Worm (Caenorhabditis elegans) whole organism, young adult: Measurements from ENCODE around the gene fbxa-11.

ENCODE experiments used
- B0261.1 ChIP-seq: sonication (generic microtip); optimal IDR thresholded peaks from 2 replicates; lab custom pipeline; 2016; ENCODE audit warnings: mild to moderate bottlenecking, missing genetic modification characterization, moderate library complexity, missing compliant biosample characterization
- B0336.3 ChIP-seq: fragments of 200-800 bp; sonication (Bioruptor generic); IDR thresholded peaks from 2 replicates; pipeline ENCODE4 v1.3.6; 2022; ENCODE audit warnings: missing genetic modification characterization, missing compliant biosample characterization
- C17E4.6 ChIP-seq: fragments of 200-800 bp; sonication (Bioruptor generic); IDR thresholded peaks from 2 replicates; pipeline ENCODE4 v1.3.6; 2022; ENCODE audit warnings: missing genetic modification reagents, missing genetic modification characterization, missing compliant biosample characterization
- F10E7.11 ChIP-seq: sonication (generic microtip); optimal IDR thresholded peaks from 2 replicates; lab custom pipeline; 2017; ENCODE audit warnings: mild to moderate bottlenecking, missing genetic modification characterization, moderate library complexity, missing compliant biosample characterization
- F33H1.4 ChIP-seq: fragments of 200-800 bp; sonication (Bioruptor generic); IDR thresholded peaks from 2 replicates; pipeline ENCODE4 v1.3.6; 2022; ENCODE audit warnings: missing genetic modification reagents, missing genetic modification characterization, missing compliant biosample characterization
- F37B4.10 ChIP-seq: fragments of 200-800 bp; sonication (Bioruptor generic); IDR thresholded peaks from 2 replicates; pipeline ENCODE4 v1.3.6; 2022; ENCODE audit warnings: missing genetic modification characterization, missing compliant biosample characterization
- F55B11.4 ChIP-seq: sonication (generic microtip); optimal IDR thresholded peaks from 2 replicates; lab custom pipeline; 2016; ENCODE audit warnings: missing compliant biosample characterization, missing genetic modification characterization, borderline replicate concordance; ENCODE audit not compliant: insufficient read depth
- K11D2.4 ChIP-seq: fragments of 200-800 bp; sonication (Bioruptor generic); IDR thresholded peaks from 2 replicates; pipeline ENCODE4 v1.3.6; 2022; ENCODE audit warnings: missing genetic modification reagents, missing genetic modification characterization, missing compliant biosample characterization
- T26A5.8 ChIP-seq: sonication (generic microtip); optimal IDR thresholded peaks from 2 replicates; lab custom pipeline; 2016; ENCODE audit warnings: missing genetic modification characterization, missing compliant biosample characterization
- akir-1 ChIP-seq: fragments of 200-800 bp; sonication (Bioruptor generic); optimal IDR thresholded peaks from 2 replicates; lab custom pipeline; 2018; ENCODE audit warnings: mild to moderate bottlenecking, missing genetic modification characterization, moderate library complexity, missing compliant biosample characterization
- aptf-3 ChIP-seq: fragments of 200-800 bp; sonication (Bioruptor generic); IDR thresholded peaks from 2 replicates; pipeline ENCODE4 v1.3.6; 2022; ENCODE audit warnings: missing genetic modification characterization, missing compliant biosample characterization
- attf-5 ChIP-seq: fragments of 200-800 bp; sonication (Bioruptor generic); optimal IDR thresholded peaks from 2 replicates; lab custom pipeline; 2018; ENCODE audit warnings: mild to moderate bottlenecking, missing genetic modification characterization, missing compliant biosample characterization
- bed-1 ChIP-seq: fragments of 200-800 bp; sonication (Bioruptor generic); IDR thresholded peaks from 2 replicates; pipeline ENCODE4 v1.3.6; 2022; ENCODE audit warnings: missing genetic modification reagents, missing genetic modification characterization, missing compliant biosample characterization
- ceh-100 ChIP-seq: fragments of 200-800 bp; sonication (Bioruptor generic); IDR thresholded peaks from 2 replicates; pipeline ENCODE4 v1.3.6; 2022; ENCODE audit warnings: missing genetic modification reagents, missing genetic modification characterization, missing compliant biosample characterization
- ceh-79 ChIP-seq: sonication (generic microtip); optimal IDR thresholded peaks from 2 replicates; lab custom pipeline; 2017; ENCODE audit warnings: mild to moderate bottlenecking, missing genetic modification characterization, missing compliant biosample characterization
- dox-1 ChIP-seq: fragments of 200-800 bp; sonication (Bioruptor generic); IDR thresholded peaks from 2 replicates; pipeline ENCODE4 v1.3.6; 2022; ENCODE audit warnings: missing genetic modification reagents, missing genetic modification characterization, missing compliant biosample characterization
- dpl-1 ChIP-seq: fragments of 150-350 bp; optimal IDR thresholded peaks from 2 replicates; lab custom pipeline; 2014; ENCODE audit warnings: missing biosample characterization, missing genetic modification reagents, missing genetic modification characterization
- egl-44 ChIP-seq: fragments of 200-800 bp; sonication (Bioruptor generic); IDR thresholded peaks from 2 replicates; pipeline ENCODE4 v1.3.6; 2022; ENCODE audit warnings: missing genetic modification reagents, missing genetic modification characterization, missing compliant biosample characterization
- egrh-3 ChIP-seq: fragments of 200-800 bp; sonication (Bioruptor generic); IDR thresholded peaks from 2 replicates; pipeline ENCODE4 v1.3.6; 2022; ENCODE audit warnings: missing genetic modification reagents, missing genetic modification characterization, missing compliant biosample characterization
- ets-4 ChIP-seq: fragments of 200-800 bp; sonication (Bioruptor generic); optimal IDR thresholded peaks from 2 replicates; lab custom pipeline; 2018; ENCODE audit warnings: mild to moderate bottlenecking, missing genetic modification characterization, missing compliant biosample characterization
- fkh-3 ChIP-seq: sonication (generic microtip); optimal IDR thresholded peaks from 2 replicates; lab custom pipeline; 2016; ENCODE audit warnings: mild to moderate bottlenecking, missing genetic modification characterization, missing compliant biosample characterization
- him-1 ChIP-seq: sonication (generic microtip); optimal IDR thresholded peaks from 2 replicates; lab custom pipeline; 2016; ENCODE audit warnings: missing genotype, missing genetic modification reagents, missing genetic modification characterization, missing compliant biosample characterization
- hmg-1.2 ChIP-seq: fragments of 200-800 bp; sonication (Bioruptor generic); IDR thresholded peaks from 2 replicates; pipeline ENCODE4 v1.3.6; 2022; ENCODE audit warnings: missing genetic modification reagents, missing genetic modification characterization, missing compliant biosample characterization
- hsf-1 ChIP-seq: fragments of 200-800 bp; sonication (Bioruptor generic); IDR thresholded peaks from 2 replicates; pipeline ENCODE4 v1.3.6; 2022; ENCODE audit warnings: missing genetic modification reagents, missing genetic modification characterization, missing compliant biosample characterization
- lin-26 ChIP-seq: fragments of 200-800 bp; sonication (Bioruptor generic); IDR thresholded peaks from 2 replicates; pipeline ENCODE4 v1.3.6; 2022; ENCODE audit warnings: missing genetic modification reagents, missing genetic modification characterization, missing compliant biosample characterization
- lin-54 ChIP-seq: fragments of 200-800 bp; sonication (Bioruptor generic); optimal IDR thresholded peaks from 2 replicates; lab custom pipeline; 2018; ENCODE audit warnings: mild to moderate bottlenecking, missing genetic modification characterization, missing compliant biosample characterization
- madf-3 ChIP-seq: fragments of 200-800 bp; sonication (Bioruptor generic); IDR thresholded peaks from 2 replicates; pipeline ENCODE4 v1.3.6; 2022; ENCODE audit warnings: missing genetic modification reagents, missing genetic modification characterization, missing compliant biosample characterization
- mes-4 ChIP-seq: sonication (generic microtip); optimal IDR thresholded peaks from 2 replicates; lab custom pipeline; 2016; ENCODE audit warnings: missing genotype, missing genetic modification characterization, missing compliant biosample characterization
- mxl-1 ChIP-seq: sonication (generic microtip); optimal IDR thresholded peaks from 2 replicates; lab custom pipeline; 2016; ENCODE audit warnings: missing genetic modification characterization, missing compliant biosample characterization
- nfyb-1 ChIP-seq: fragments of 200-800 bp; sonication (Bioruptor generic); IDR thresholded peaks from 2 replicates; pipeline ENCODE4 v1.3.6; 2022; ENCODE audit warnings: missing genetic modification reagents, missing genetic modification characterization, missing compliant biosample characterization
- nhr-27 ChIP-seq: fragments of 200-800 bp; sonication (Bioruptor generic); optimal IDR thresholded peaks from 2 replicates; lab custom pipeline; 2018; ENCODE audit warnings: mild to moderate bottlenecking, missing genetic modification characterization, moderate library complexity, missing compliant biosample characterization
- nhr-80 ChIP-seq: sonication (generic microtip); optimal IDR thresholded peaks from 2 replicates; lab custom pipeline; 2016; ENCODE audit warnings: missing genetic modification characterization, missing compliant biosample characterization
- pha-4 ChIP-seq: fragments of 150-350 bp; sonication (generic microtip); optimal IDR thresholded peaks from 2 replicates; lab custom pipeline; 2014; ENCODE audit warnings: missing biosample characterization, missing genetic modification reagents, missing genetic modification characterization
- rpc-1 ChIP-seq, 2 experiments: fragments of 150-350 bp in 1 of 2; sonication (generic microtip) in 1 of 2; optimal IDR thresholded peaks; 2 replicates each; lab custom pipeline; 2014 to 2018; ENCODE audit warnings: missing biosample characterization in 1 of 2, missing genetic modification characterization in 1 of 2, missing genetic modification reagents in 1 of 2, missing genotype in 1 of 2
- snpc-1.3 ChIP-seq: sonication (generic microtip); optimal IDR thresholded peaks from 2 replicates; lab custom pipeline; 2017; ENCODE audit warnings: missing genetic modification characterization, mild to moderate bottlenecking, missing compliant biosample characterization, antibody characterized with exemption, moderate library complexity, missing genotype, missing genetic modification reagents; ENCODE audit not compliant: insufficient read depth
- snpc-3.4 ChIP-seq: sonication (generic microtip); optimal IDR thresholded peaks from 2 replicates; lab custom pipeline; 2017; ENCODE audit warnings: missing genetic modification characterization, mild to moderate bottlenecking, missing compliant biosample characterization, antibody characterized with exemption, moderate library complexity, missing genotype, missing genetic modification reagents
- sptf-2 ChIP-seq: fragments of 200-800 bp; sonication (Bioruptor generic); optimal IDR thresholded peaks from 2 replicates; lab custom pipeline; 2018; ENCODE audit warnings: mild to moderate bottlenecking, missing genetic modification characterization, missing compliant biosample characterization
- tbp1 ChIP-seq: fragments of 200-800 bp; sonication (Bioruptor generic); optimal IDR thresholded peaks from 2 replicates; lab custom pipeline; 2018; ENCODE audit warnings: mild to moderate bottlenecking, missing genetic modification characterization, missing compliant biosample characterization
- zfh-2 ChIP-seq: fragments of 200-800 bp; sonication (Bioruptor generic); conservative IDR thresholded peaks from 2 replicates; pipeline ENCODE4 v1.3.6; 2022; ENCODE audit warnings: missing genetic modification reagents, missing genetic modification characterization, missing compliant biosample characterization
- ztf-18 ChIP-seq: sonication (generic microtip); optimal IDR thresholded peaks from 2 replicates; lab custom pipeline; 2016; ENCODE audit warnings: missing genotype, mild to moderate bottlenecking, missing genetic modification characterization, missing compliant biosample characterization
- ztf-25 ChIP-seq: fragments of 200-800 bp; sonication (Bioruptor generic); IDR thresholded peaks from 2 replicates; pipeline ENCODE4 v1.3.6; 2022; ENCODE audit warnings: missing genetic modification reagents, missing genetic modification characterization, missing compliant biosample characterization
- ztf-3 ChIP-seq: fragments of 200-800 bp; sonication (Bioruptor generic); optimal IDR thresholded peaks from 2 replicates; lab custom pipeline; 2018; ENCODE audit warnings: mild to moderate bottlenecking, missing genetic modification characterization, missing compliant biosample characterization

The fbxa-11 gene

ce11 chrIII:978889-979288 lies 28.2 kb downstream of the fbxa-11 start:
- TF ChIP-seq egrh-3 (GFP tag; lab: Robert Waterston, UW), result peak; percentile 52; the same call in 1 of the 2 replicates
- peak; percentile 27 for TF ChIP-seq B0261.1 (tag; lab: Kevin White, UChicago)
- no peak for TF ChIP-seq ztf-25
- no peak for TF ChIP-seq rpc-1 (optimal IDR thresholded peaks at IDR 0.05; lab: Kevin White, UChicago)
- TF ChIP-seq rpc-1 (tag; optimal IDR thresholded peaks at IDR 0.05; lab: Kevin White, UChicago), result peak; percentile 38
- no peak for TF ChIP-seq lin-54 (GFP tag; lab: Kevin White, UChicago)
- TF ChIP-seq zfh-2 (GFP tag; lab: Robert Waterston, UW), result peak; percentile 83
- no peak for TF ChIP-seq ceh-79
- peak; percentile 53 for TF ChIP-seq tbp1 (GFP tag; lab: Kevin White, UChicago)
- peak; percentile 58 for TF ChIP-seq dox-1 (GFP tag; lab: Robert Waterston, UW)
- no peak for TF ChIP-seq akir-1 (GFP tag; lab: Kevin White, UChicago)
- TF ChIP-seq, all 124 proteins: peak for 6

DNA sequence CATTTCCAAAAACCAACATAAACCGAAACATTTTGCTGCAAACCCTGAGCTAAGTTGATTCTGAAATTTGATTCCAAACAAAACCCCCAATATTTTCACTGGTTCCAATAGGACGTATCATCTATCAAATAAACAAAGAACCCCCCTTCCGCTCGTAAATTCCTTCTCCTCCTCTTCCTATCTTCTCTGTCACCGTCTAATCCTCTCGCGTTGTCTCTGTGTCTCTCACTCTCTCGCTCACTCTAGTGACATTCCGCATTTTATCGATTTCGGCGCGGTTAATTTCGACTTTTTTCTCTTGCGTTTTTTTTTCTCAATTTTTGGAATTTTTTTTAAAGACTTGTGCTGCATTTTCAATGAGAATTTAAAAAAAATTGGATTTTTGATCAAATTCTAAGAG lies 31.3 kb downstream of the fbxa-11 start:
- no peak for TF ChIP-seq him-1
- TF ChIP-seq nfyb-1 (GFP tag; lab: Robert Waterston, UW), result 0 out of 2 replicates have a peak, but pooled peaks have one; percentile 7
- peak; percentile 80 for TF ChIP-seq hmg-1.2 (GFP tag; lab: Robert Waterston, UW)

DNA sequence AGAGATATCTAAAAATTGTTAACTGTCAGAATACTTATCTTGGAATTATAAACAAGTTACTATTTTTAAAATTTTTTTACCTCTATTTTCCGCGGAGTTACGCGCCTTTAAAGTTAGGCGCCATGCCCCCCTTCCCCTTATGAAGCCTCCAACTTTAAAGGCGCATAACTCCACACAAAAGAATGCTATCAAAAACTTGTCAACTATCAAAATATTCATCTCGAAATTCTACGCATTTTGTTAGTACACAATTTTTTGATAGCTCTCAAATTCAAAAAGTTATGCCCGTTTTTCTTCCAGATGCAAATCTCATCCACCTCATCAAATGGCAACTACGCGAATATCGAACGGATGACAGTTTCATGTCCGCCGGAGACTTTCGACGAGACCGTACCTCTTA lies 32.3 kb downstream of the fbxa-11 start, which contains the start of gene tbc-10:
tbc-10 (plus strand) TSS at position 301 of the 400 bp plus-strand sequence.
- no peak for TF ChIP-seq hsf-1
- TF ChIP-seq ztf-18 (tag; lab: Kevin White, UChicago), result no peak
- TF ChIP-seq ztf-3 (GFP tag; lab: Kevin White, UChicago), result no peak
- TF ChIP-seq egl-44, result no peak
- TF ChIP-seq snpc-3.4, result no peak
- no peak for TF ChIP-seq ets-4 (GFP tag; lab: Kevin White, UChicago)
- TF ChIP-seq sptf-2 (GFP tag; lab: Kevin White, UChicago), result no peak
- TF ChIP-seq F10E7.11, result no peak

DNA sequence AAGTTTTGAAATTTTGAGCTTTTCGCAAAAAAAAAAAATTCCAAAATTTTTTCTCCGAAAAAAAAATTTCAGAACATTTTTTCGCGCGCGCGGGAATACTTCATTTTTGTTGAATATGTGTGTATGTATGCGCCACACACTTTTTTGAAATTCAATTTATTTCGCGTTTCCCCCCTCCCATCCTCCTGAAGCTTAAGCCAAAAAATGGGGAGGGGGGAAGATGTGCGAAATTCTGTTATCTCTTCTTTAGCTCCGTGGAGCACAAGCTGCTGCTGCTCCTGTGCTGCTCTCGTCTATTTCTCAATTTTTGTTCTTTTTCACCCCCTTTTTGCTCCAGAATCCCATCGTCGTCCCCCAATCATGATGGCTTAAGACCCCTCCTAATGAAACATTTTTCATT lies 38.9 kb downstream of the fbxa-11 start:
- TF ChIP-seq madf-3 (GFP tag; lab: Robert Waterston, UW), result 0 out of 2 replicates have a peak, but pooled peaks have one; percentile 28
- no peak for TF ChIP-seq mxl-1
- TF ChIP-seq zfh-2 (GFP tag; lab: Robert Waterston, UW), result 0 out of 2 replicates have a peak, but pooled peaks have one; percentile 30

DNA sequence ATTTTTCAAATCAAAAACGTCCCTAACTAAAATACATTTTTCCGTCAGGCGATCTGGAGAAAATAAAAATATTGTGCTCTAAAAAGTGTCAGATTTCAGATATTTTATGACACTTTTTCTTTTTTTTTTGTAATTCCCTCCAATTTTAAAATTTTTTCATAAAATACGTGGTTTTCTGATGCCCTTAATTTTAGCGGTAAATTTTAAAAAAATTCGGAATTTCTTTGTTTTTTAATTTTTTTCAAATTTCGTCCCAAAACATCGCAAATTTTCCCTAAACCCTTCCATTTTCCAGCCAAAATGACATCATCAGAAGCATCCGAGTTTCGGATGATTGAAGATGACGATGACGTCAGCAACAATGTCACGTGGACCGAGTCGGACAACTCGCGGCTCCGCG lies 40.9 kb downstream of the fbxa-11 start, which contains the start of gene trp-2:
trp-2 (plus strand) TSS at position 301 of the 400 bp plus-strand sequence.
- no peak for TF ChIP-seq T26A5.8
- TF ChIP-seq F33H1.4 (GFP tag; lab: Robert Waterston, UW), result no peak
- TF ChIP-seq bed-1 (GFP tag; lab: Robert Waterston, UW), result no peak
- TF ChIP-seq pha-4, result no peak
- TF ChIP-seq ceh-100, result no peak
- TF ChIP-seq mes-4 (tag; lab: Kevin White, UChicago), result no peak
- no peak for TF ChIP-seq B0336.3 (GFP tag; lab: Robert Waterston, UW)
- TF ChIP-seq attf-5 (GFP tag; lab: Kevin White, UChicago), result no peak

ce11 chrIII:996564-996963 lies 45.9 kb downstream of the fbxa-11 start:
- no peak for TF ChIP-seq F37B4.10
- TF ChIP-seq nhr-27 (tag; lab: Kevin White, UChicago), result no peak
- TF ChIP-seq dpl-1 (GFP tag; lab: Kevin White, UChicago), result no peak
- no peak for TF ChIP-seq ets-4 (GFP tag; lab: Kevin White, UChicago)
- TF ChIP-seq K11D2.4 (GFP tag; lab: Robert Waterston, UW), result no peak
- no peak for TF ChIP-seq snpc-1.3 (tag; lab: Kevin White, UChicago)
- no peak for TF ChIP-seq C17E4.6
- TF ChIP-seq aptf-3, result no peak
- TF ChIP-seq F55B11.4, result no peak
- TF ChIP-seq nhr-80, result no peak
- TF ChIP-seq fkh-3 (tag; lab: Kevin White, UChicago), result no peak
- no peak for TF ChIP-seq lin-26 (GFP tag; lab: Robert Waterston, UW)
